Fruit fly (Drosophila melanogaster) Kc167 (cell line): ENCODE measurements around the gene TM9SF2.

Experiments
- Sin3A ChIP-seq: fragments of >200 bp; optimal IDR thresholded peaks from 2 replicates; lab custom pipeline; 2018; ENCODE audit warnings: missing external identifiers
- h ChIP-seq: fragments of >200 bp; optimal IDR thresholded peaks from 3 replicates; lab custom pipeline; 2018; ENCODE audit warnings: missing external identifiers
- insv ChIP-seq: fragments of >200 bp; optimal IDR thresholded peaks from 3 replicates; lab custom pipeline; 2018; ENCODE audit warnings: missing external identifiers
- psq ChIP-seq: fragments of >200 bp; optimal IDR thresholded peaks from 2 replicates; lab custom pipeline; 2017; ENCODE audit warnings: missing external identifiers

DNA sequence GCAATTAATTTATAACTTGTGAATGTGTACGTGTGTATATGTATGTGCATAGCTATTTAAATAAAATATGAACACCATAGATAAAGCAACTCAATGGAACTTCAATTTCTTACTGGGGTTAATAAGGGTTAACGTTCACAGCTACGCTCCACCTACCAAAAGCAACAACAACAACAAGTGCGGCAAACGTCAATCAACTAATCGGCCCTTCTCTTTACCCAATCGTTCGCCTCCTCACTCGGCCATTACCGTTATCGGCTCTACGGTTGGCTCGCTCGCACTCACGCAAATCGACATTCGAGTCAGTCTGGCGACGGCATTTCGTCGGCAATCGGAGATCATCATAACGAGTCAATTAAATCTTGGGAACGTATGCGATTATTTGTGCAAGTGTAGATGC, 48.9 kb upstream of the TM9SF2 start:
- TF ChIP-seq psq (lab: Kevin White, UChicago) (no peak), Sin3A (lab: Kevin White, UChicago) (no peak), h (lab: Kevin White, UChicago) (no peak), insv (no peak)
